Fruit fly (Drosophila melanogaster) S2 (cell line): ENCODE data around the gene amrt.

ENCODE experiments used
- CG8478 ChIP-seq: fragments of >200 bp; optimal IDR thresholded peaks from 2 replicates; lab custom pipeline; 2018
- CTCF ChIP-seq, 2 experiments: fragments of >200 bp; optimal IDR thresholded peaks; 2 replicates each; lab custom pipeline; 2018

- no peak for TF ChIP-seq CTCF (optimal IDR thresholded peaks at IDR 0.05; lab: Kevin White, UChicago)
- TF ChIP-seq CG8478: no peak
Measured at dm6 chrX:13778568-13778967, 3.7 kb upstream of the amrt start.
